Worm (Caenorhabditis elegans) whole organism, L4 larva: ENCODE results near the gene C39E6.2.

Source experiments
- F37D6.2 ChIP-seq: sonication (generic microtip); optimal IDR thresholded peaks from 2 replicates; lab custom pipeline; 2016; ENCODE audit warnings: mild to moderate bottlenecking, missing genetic modification characterization, missing compliant biosample characterization
- F44E2.7 ChIP-seq: fragments of 200-800 bp; sonication (Bioruptor generic); IDR thresholded peaks from 2 replicates; pipeline ENCODE4 v2.1.2; 2022; ENCODE audit warnings: missing genetic modification characterization, missing compliant biosample characterization
- T20F7.1 ChIP-seq: fragments of 200-800 bp; sonication (Bioruptor generic); optimal IDR thresholded peaks from 2 replicates; lab custom pipeline; 2018; ENCODE audit warnings: mild to moderate bottlenecking, missing genetic modification characterization, missing compliant biosample characterization
- Y105C5A.15 ChIP-seq: fragments of 200-800 bp; sonication (Bioruptor generic); IDR thresholded peaks from 2 replicates; pipeline ENCODE4 v1.3.6; 2022; ENCODE audit warnings: missing genetic modification characterization, missing compliant biosample characterization
- aly-2 ChIP-seq: sonication (generic microtip); optimal IDR thresholded peaks from 2 replicates; lab custom pipeline; 2018; ENCODE audit warnings: missing biosample characterization, missing genetic modification characterization
- arid-1 ChIP-seq: fragments of 200-800 bp; sonication (Bioruptor generic); conservative IDR thresholded peaks from 2 replicates; pipeline ENCODE4 v1.3.6; 2022; ENCODE audit warnings: missing genetic modification reagents, missing genetic modification characterization, missing compliant biosample characterization
- attf-4 ChIP-seq: sonication (generic microtip); optimal IDR thresholded peaks from 3 replicates; lab custom pipeline; 2017; ENCODE audit warnings: missing biosample characterization, missing genetic modification characterization
- ceh-62 ChIP-seq: sonication (generic microtip); optimal IDR thresholded peaks from 2 replicates; lab custom pipeline; 2017; ENCODE audit warnings: missing biosample characterization, missing genetic modification characterization
- ceh-82 ChIP-seq: sonication (generic microtip); optimal IDR thresholded peaks from 2 replicates; lab custom pipeline; 2017; ENCODE audit warnings: missing biosample characterization, missing genetic modification characterization
- ctbp-1 ChIP-seq: fragments of 200-800 bp; sonication (Bioruptor generic); IDR thresholded peaks from 2 replicates; pipeline ENCODE4 v1.3.6; 2022; ENCODE audit warnings: missing genetic modification reagents, missing genetic modification characterization, missing compliant biosample characterization
- daf-16 ChIP-seq, 3 experiments: sonication (generic microtip); optimal IDR thresholded peaks; 2 replicates each; lab custom pipeline; 2016 to 2017; ENCODE audit warnings: missing genetic modification characterization in 3 of 3, missing genetic modification reagents in 3 of 3, mild to moderate bottlenecking in 2 of 3, missing compliant biosample characterization in 2 of 3, missing biosample characterization in 1 of 3, moderate library complexity in 1 of 3
- daf-19 ChIP-seq: fragments of 200-800 bp; sonication (Bioruptor generic); conservative IDR thresholded peaks from 2 replicates; pipeline ENCODE4 v1.3.6; 2022; ENCODE audit warnings: missing genetic modification characterization, missing compliant biosample characterization
- dmd-6 ChIP-seq: fragments of 200-800 bp; sonication (Bioruptor generic); IDR thresholded peaks from 2 replicates; pipeline ENCODE4 v1.3.6; 2022; ENCODE audit warnings: missing genetic modification reagents, missing genetic modification characterization, missing compliant biosample characterization
- dmd-9 ChIP-seq: fragments of 200-800 bp; sonication (Bioruptor generic); IDR thresholded peaks from 2 replicates; pipeline ENCODE4 v1.3.6; 2022; ENCODE audit warnings: missing genetic modification reagents, missing genetic modification characterization, missing compliant biosample characterization
- dpl-1 ChIP-seq: fragments of 150-350 bp; optimal IDR thresholded peaks from 2 replicates; lab custom pipeline; 2014; ENCODE audit warnings: missing biosample characterization, missing genetic modification reagents, missing genetic modification characterization
- dve-1 ChIP-seq: sonication (generic microtip); optimal IDR thresholded peaks from 2 replicates; lab custom pipeline; 2017; ENCODE audit warnings: antibody characterized with exemption, mild to moderate bottlenecking, missing genetic modification characterization, missing compliant biosample characterization; ENCODE audit not compliant: insufficient read depth
- egl-43 ChIP-seq: fragments of 200-800 bp; sonication (Bioruptor generic); IDR thresholded peaks from 2 replicates; pipeline ENCODE4 v1.3.6; 2022; ENCODE audit warnings: missing genetic modification reagents, missing genetic modification characterization, missing compliant biosample characterization
- fos-1 ChIP-seq: fragments of 150-350 bp; optimal IDR thresholded peaks from 2 replicates; lab custom pipeline; 2014; ENCODE audit warnings: missing biosample characterization, missing genetic modification characterization
- gei-8 ChIP-seq: fragments of 200-800 bp; sonication (Bioruptor generic); optimal IDR thresholded peaks from 2 replicates; lab custom pipeline; 2018; ENCODE audit warnings: mild to moderate bottlenecking, missing genetic modification characterization, missing compliant biosample characterization
- lin-15B ChIP-seq: fragments of 150-350 bp; sonication (generic microtip); optimal IDR thresholded peaks from 3 replicates; lab custom pipeline; 2014; ENCODE audit warnings: missing biosample characterization, missing genetic modification characterization
- lin-29 ChIP-seq: fragments of 200-800 bp; sonication (Bioruptor generic); IDR thresholded peaks from 2 replicates; pipeline ENCODE4 v1.3.6; 2022; ENCODE audit warnings: missing genetic modification reagents, missing genetic modification characterization, missing compliant biosample characterization
- lin-38 ChIP-seq: fragments of 200-800 bp; sonication (Bioruptor generic); IDR thresholded peaks from 2 replicates; pipeline ENCODE4 v1.3.6; 2022; ENCODE audit warnings: missing genetic modification reagents, missing genetic modification characterization, missing compliant biosample characterization
- lin-39 ChIP-seq: fragments of 150-350 bp; optimal IDR thresholded peaks from 2 replicates; lab custom pipeline; 2014; ENCODE audit warnings: missing biosample characterization, missing genetic modification reagents, missing genetic modification characterization
- lsy-2 ChIP-seq, 2 experiments: fragments of 150-350 bp in 1 of 2; sonication (generic microtip) in 1 of 2; optimal IDR thresholded peaks; 2 replicates each; lab custom pipeline; 2014 to 2017; ENCODE audit warnings: missing biosample characterization in 2 of 2, missing genetic modification characterization in 2 of 2
- madf-5 ChIP-seq, 2 experiments: fragments of 200-800 bp; sonication (Bioruptor generic); IDR thresholded peaks; 2 replicates each; pipeline ENCODE4 v1.3.6; 2022; ENCODE audit warnings: missing compliant biosample characterization in 2 of 2, missing genetic modification characterization in 2 of 2
- mdt-29 ChIP-seq: fragments of 200-800 bp; sonication (Bioruptor generic); IDR thresholded peaks from 2 replicates; pipeline ENCODE4 v1.3.6; 2022; ENCODE audit warnings: missing genetic modification reagents, missing genetic modification characterization, missing compliant biosample characterization
- mxl-3 ChIP-seq: fragments of 200-800 bp; sonication (Bioruptor generic); optimal IDR thresholded peaks from 2 replicates; lab custom pipeline; 2018; ENCODE audit warnings: mild to moderate bottlenecking, missing genetic modification characterization, missing compliant biosample characterization
- nhr-102 ChIP-seq: sonication (generic microtip); optimal IDR thresholded peaks from 2 replicates; lab custom pipeline; 2016; ENCODE audit warnings: mild to moderate bottlenecking, missing genetic modification characterization, moderate library complexity, missing compliant biosample characterization
- nhr-28 ChIP-seq: fragments of 150-350 bp; optimal IDR thresholded peaks from 2 replicates; lab custom pipeline; 2014; ENCODE audit warnings: missing biosample characterization, missing genetic modification characterization
- nhr-41 ChIP-seq: fragments of 200-800 bp; sonication (Bioruptor generic); IDR thresholded peaks from 2 replicates; pipeline ENCODE4 v1.3.6; 2022; ENCODE audit warnings: missing genetic modification reagents, missing genetic modification characterization, missing compliant biosample characterization
- nhr-6 ChIP-seq: fragments of 150-350 bp; optimal IDR thresholded peaks from 2 replicates; lab custom pipeline; 2014; ENCODE audit warnings: missing biosample characterization, missing genetic modification characterization
- nhr-76 ChIP-seq: fragments of 150-350 bp; optimal IDR thresholded peaks from 2 replicates; lab custom pipeline; 2014; ENCODE audit warnings: missing biosample characterization, missing genetic modification characterization
- pqm-1 ChIP-seq: sonication (generic microtip); optimal IDR thresholded peaks from 2 replicates; lab custom pipeline; 2017; ENCODE audit warnings: missing biosample characterization, missing genetic modification characterization
- sdz-12 ChIP-seq: fragments of 200-800 bp; sonication (Bioruptor generic); optimal IDR thresholded peaks from 2 replicates; lab custom pipeline; 2018; ENCODE audit warnings: mild to moderate bottlenecking, missing genetic modification characterization, missing compliant biosample characterization
- set-16 ChIP-seq: fragments of 200-800 bp; sonication (Bioruptor generic); IDR thresholded peaks from 2 replicates; pipeline ENCODE4 v1.3.6; 2022; ENCODE audit warnings: missing genetic modification reagents, missing genetic modification characterization, missing compliant biosample characterization
- skn-1 ChIP-seq: fragments of 150-350 bp; optimal IDR thresholded peaks from 2 replicates; lab custom pipeline; 2014; ENCODE audit warnings: missing biosample characterization, missing genetic modification characterization
- spr-1 ChIP-seq: sonication (generic microtip); optimal IDR thresholded peaks from 2 replicates; lab custom pipeline; 2016; ENCODE audit warnings: mild to moderate bottlenecking, missing genetic modification characterization, missing compliant biosample characterization
- tag-97 ChIP-seq: fragments of 200-800 bp; sonication (Bioruptor generic); IDR thresholded peaks from 2 replicates; pipeline ENCODE4 v1.3.6; 2022; ENCODE audit warnings: missing genetic modification characterization, missing compliant biosample characterization
- unc-39 ChIP-seq: sonication (generic microtip); optimal IDR thresholded peaks from 2 replicates; lab custom pipeline; 2017; ENCODE audit warnings: missing biosample characterization, missing genetic modification characterization
- unc-62 ChIP-seq, 3 experiments: fragments of 150-350 bp in 1 of 3; sonication (generic microtip); optimal IDR thresholded peaks in 2 of 3; peaks in 1 of 3; 1 replicate in 1 of 3; 2 replicates in 2 of 3; lab custom pipeline; 2014 to 2017; ENCODE audit warnings: missing biosample characterization in 3 of 3, missing genetic modification characterization in 3 of 3, missing genetic modification reagents in 3 of 3, missing genotype in 1 of 3
- zag-1 ChIP-seq: fragments of 150-350 bp; optimal IDR thresholded peaks from 2 replicates; lab custom pipeline; 2014; ENCODE audit warnings: missing biosample characterization, missing genetic modification characterization
- zip-2 ChIP-seq: fragments of 150-350 bp; optimal IDR thresholded peaks from 2 replicates; lab custom pipeline; 2014; ENCODE audit warnings: missing biosample characterization, missing genetic modification characterization

C39E6.2 gene

DNA sequence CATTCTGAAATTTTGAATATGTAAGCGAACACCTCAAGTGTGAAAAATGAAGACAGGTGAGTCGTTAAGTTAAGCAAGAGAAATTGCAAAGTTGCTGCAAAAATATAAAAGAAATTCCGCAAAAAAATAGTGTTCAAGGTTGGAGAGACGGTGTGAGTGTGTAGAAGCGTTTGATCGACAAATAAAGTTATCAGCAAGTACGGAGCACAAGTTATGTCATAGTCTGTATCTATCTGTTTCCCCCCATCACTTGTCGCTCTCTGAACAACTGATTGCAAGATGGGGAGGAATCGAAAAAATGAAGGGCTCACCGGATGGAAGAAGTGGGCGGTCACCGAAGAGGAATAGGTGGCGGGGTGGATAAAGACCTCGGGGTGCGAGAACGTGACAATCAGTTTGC is 5.8 kb downstream of the C39E6.2 start, which contains the start of gene lon-2 (continued):
- no peak for TF ChIP-seq unc-62 (GFP tag; optimal IDR thresholded peaks at IDR 0.05 in 1 of 2; lab: Kevin White, UChicago)
- TF ChIP-seq unc-62 (tag; optimal IDR thresholded peaks at IDR 0.05; lab: Kevin White, UChicago) = no peak
- TF ChIP-seq zag-1 (tag; lab: Kevin White, UChicago) = no peak
- TF ChIP-seq Y105C5A.15 (GFP tag; lab: Robert Waterston, UW) = no peak
- TF ChIP-seq F44E2.7 = no peak
- TF ChIP-seq nhr-41 (GFP tag; lab: Robert Waterston, UW) = no peak
- TF ChIP-seq egl-43 (GFP tag; lab: Robert Waterston, UW) = no peak
- TF ChIP-seq lin-38 (GFP tag; lab: Robert Waterston, UW) = no peak
- no peak for TF ChIP-seq fos-1 (tag; lab: Kevin White, UChicago)
- TF ChIP-seq lin-39 (tag; lab: Kevin White, UChicago) = no peak
- TF ChIP-seq attf-4 (tag; lab: Kevin White, UChicago) = no peak
- TF ChIP-seq F37D6.2 (tag; lab: Kevin White, UChicago) = no peak
- no peak for TF ChIP-seq lsy-2 (tag; optimal IDR thresholded peaks at IDR 0.05; lab: Kevin White, UChicago)
- no peak for TF ChIP-seq lin-15B (tag; lab: Kevin White, UChicago)
- no peak for TF ChIP-seq nhr-102 (tag; lab: Kevin White, UChicago)
- peak; percentile 81 for TF ChIP-seq nhr-28 (tag; lab: Kevin White, UChicago)
- no peak for TF ChIP-seq unc-39 (tag; lab: Kevin White, UChicago)
- no peak for TF ChIP-seq nhr-76
- no peak for TF ChIP-seq skn-1 (tag; lab: Kevin White, UChicago)
- no peak for TF ChIP-seq lin-29 (GFP tag; lab: Robert Waterston, UW)
- TF ChIP-seq daf-16 (GFP tag; optimal IDR thresholded peaks at IDR 0.05; lab: Kevin White, UChicago) = no peak
- peak; percentile 22 for TF ChIP-seq daf-16 (tag; optimal IDR thresholded peaks at IDR 0.05; lab: Kevin White, UChicago)
- no peak for TF ChIP-seq dpl-1
- no peak for TF ChIP-seq tag-97 (GFP tag; lab: Robert Waterston, UW)
- no peak for TF ChIP-seq gei-8 (GFP tag; lab: Kevin White, UChicago)
- TF ChIP-seq T20F7.1 (GFP tag; lab: Kevin White, UChicago) = no peak
- TF ChIP-seq madf-5 (GFP tag; IDR thresholded peaks at IDR 0.05; lab: Robert Waterston, UW) = no peak
- no peak for TF ChIP-seq daf-19 (GFP tag; lab: Robert Waterston, UW)
- TF ChIP-seq arid-1 (GFP tag; lab: Robert Waterston, UW) = no peak
- TF ChIP-seq ceh-62 (tag; lab: Kevin White, UChicago) = no peak
- no peak for TF ChIP-seq ctbp-1 (GFP tag; lab: Robert Waterston, UW)
- TF ChIP-seq aly-2 (tag; lab: Kevin White, UChicago) = no peak
- no peak for TF ChIP-seq nhr-6
- TF ChIP-seq spr-1 (tag; lab: Kevin White, UChicago) = no peak
- no peak for TF ChIP-seq mxl-3 (GFP tag; lab: Kevin White, UChicago)

DNA sequence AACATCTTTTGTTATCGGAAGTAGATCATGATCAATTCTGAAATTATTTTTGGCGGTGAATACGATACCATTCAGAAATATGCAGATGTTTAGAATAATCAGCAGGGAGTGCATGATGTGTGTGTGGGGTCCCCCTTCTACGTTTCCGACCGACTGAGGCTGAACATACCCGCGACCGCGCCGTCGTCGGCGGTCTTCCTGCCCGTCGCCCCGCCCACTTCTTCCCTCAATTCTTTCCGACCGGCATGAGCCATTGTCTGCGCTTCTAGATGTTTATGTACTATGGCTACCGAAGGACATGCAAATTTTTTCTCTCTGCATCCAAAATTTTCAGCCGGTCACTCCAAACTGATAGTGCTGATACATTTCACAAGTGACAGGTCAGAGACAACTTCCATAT is 10.9 kb downstream of the C39E6.2 start:
- TF ChIP-seq set-16 (GFP tag; lab: Robert Waterston, UW) (peak; percentile 70), madf-5 (GFP tag; IDR thresholded peaks at IDR 0.05; lab: Robert Waterston, UW) (0 out of 4 replicates have a peak, but pooled peaks of 1 of the 2 experiments have one; percentile 59), zip-2 (no peak), dve-1 (no peak), Y105C5A.15 (GFP tag; lab: Robert Waterston, UW) (no peak), dmd-6 (GFP tag; lab: Robert Waterston, UW) (peak; percentile 25; the same call in 1 of the 2 replicates)
- TF ChIP-seq, all 104 proteins: peak for 3

DNA sequence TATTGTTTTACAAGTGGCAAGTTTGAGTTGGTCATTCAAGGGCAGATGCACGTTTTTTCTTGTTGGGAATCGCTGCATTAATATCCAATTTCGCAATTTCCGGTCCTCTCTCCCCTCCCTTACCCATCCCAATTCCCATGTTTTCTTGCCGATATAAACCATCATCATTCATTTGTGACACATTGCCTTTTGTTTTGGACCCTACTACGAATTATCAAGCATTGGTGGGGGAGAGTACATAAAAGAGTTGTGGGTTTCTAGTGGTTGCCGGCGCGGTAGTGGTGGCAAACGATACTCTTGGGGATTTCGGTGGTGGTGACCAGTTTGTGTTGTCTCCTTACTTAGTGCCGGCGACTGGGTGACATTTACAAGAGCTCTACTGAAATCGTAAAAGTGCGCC is 12.6 kb downstream of the C39E6.2 start:
- TF ChIP-seq mdt-29 (GFP tag; lab: Robert Waterston, UW) = no peak
- TF ChIP-seq unc-62 (GFP tag; optimal IDR thresholded peaks at IDR 0.05 in 1 of 2; lab: Kevin White, UChicago) = peak in 1 of 2 experiments; percentile 78
- TF ChIP-seq unc-62 (tag; optimal IDR thresholded peaks at IDR 0.05; lab: Kevin White, UChicago) = no peak
- no peak for TF ChIP-seq sdz-12 (GFP tag; lab: Kevin White, UChicago)
- no peak for TF ChIP-seq ceh-82 (tag; lab: Kevin White, UChicago)
- TF ChIP-seq dmd-9 (GFP tag; lab: Robert Waterston, UW) = no peak
- no peak for TF ChIP-seq pqm-1 (tag; lab: Kevin White, UChicago)
